Worm (Caenorhabditis elegans) whole organism, early embryonic: ENCODE results near the gene Y38H6C.4.
"Not testable (repeated sequence)": the region's sequence is repeated elsewhere in the genome, so short reads cannot be mapped to it uniquely, and the experiment has no call there.

Source experiments
- B0310.2 ChIP-seq: sonication (generic microtip); optimal IDR thresholded peaks from 2 replicates; lab custom pipeline; 2016; ENCODE audit warnings: mild to moderate bottlenecking, missing genetic modification characterization, missing compliant biosample characterization
- F13C5.2 ChIP-seq: sonication (generic microtip); optimal IDR thresholded peaks from 2 replicates; lab custom pipeline; 2017; ENCODE audit warnings: mild to moderate bottlenecking, missing genetic modification characterization, inconsistent platforms, missing compliant biosample characterization
- aly-1 ChIP-seq: sonication (generic microtip); optimal IDR thresholded peaks from 2 replicates; lab custom pipeline; 2016; ENCODE audit warnings: missing genetic modification characterization, missing compliant biosample characterization
- ama-1 ChIP-seq: fragments of 150-350 bp; optimal IDR thresholded peaks from 2 replicates; lab custom pipeline; 2014
- ceh-13 ChIP-seq: fragments of 200-800 bp; sonication (Bioruptor generic); optimal IDR thresholded peaks from 2 replicates; lab custom pipeline; 2018; ENCODE audit warnings: mild to moderate bottlenecking, missing genetic modification characterization, missing compliant biosample characterization
- ceh-36 ChIP-seq: sonication (generic microtip); optimal IDR thresholded peaks from 2 replicates; lab custom pipeline; 2016; ENCODE audit warnings: missing genetic modification characterization, inconsistent platforms, missing compliant biosample characterization
- ets-7 ChIP-seq: sonication (generic microtip); optimal IDR thresholded peaks from 2 replicates; lab custom pipeline; 2016; ENCODE audit warnings: missing genotype, missing genetic modification characterization, missing compliant biosample characterization
- flt-1 ChIP-seq: fragments of 200-800 bp; sonication (Bioruptor generic); IDR thresholded peaks from 2 replicates; pipeline ENCODE4 v1.3.6; 2022; ENCODE audit warnings: missing genetic modification characterization, missing compliant biosample characterization
- hmbx-1 ChIP-seq: sonication (generic microtip); optimal IDR thresholded peaks from 2 replicates; lab custom pipeline; 2016; ENCODE audit warnings: mild to moderate bottlenecking, missing genetic modification characterization, missing compliant biosample characterization
- hmg-4 ChIP-seq: fragments of 200-800 bp; sonication (Bioruptor generic); optimal IDR thresholded peaks from 2 replicates; lab custom pipeline; 2018; ENCODE audit warnings: mild to moderate bottlenecking, missing genetic modification characterization, missing compliant biosample characterization
- hnd-1 ChIP-seq: sonication (generic microtip); optimal IDR thresholded peaks from 2 replicates; lab custom pipeline; 2016; ENCODE audit warnings: missing genetic modification characterization, missing compliant biosample characterization
- pes-1 ChIP-seq: fragments of 200-800 bp; sonication (Bioruptor generic); IDR thresholded peaks from 2 replicates; pipeline ENCODE4 v1.3.6; 2022; ENCODE audit warnings: missing genetic modification reagents, missing genetic modification characterization, missing compliant biosample characterization
- scrt-1 ChIP-seq: fragments of 200-800 bp; sonication (Bioruptor generic); IDR thresholded peaks from 2 replicates; pipeline ENCODE4 v1.3.6; 2022; ENCODE audit warnings: missing genetic modification characterization, missing compliant biosample characterization
- sea-1 ChIP-seq: fragments of 200-800 bp; sonication (Bioruptor generic); conservative IDR thresholded peaks from 2 replicates; pipeline ENCODE4 v1.3.6; 2022; ENCODE audit warnings: missing genetic modification characterization, missing compliant biosample characterization
- tbx-11 ChIP-seq: fragments of 200-800 bp; sonication (Bioruptor generic); IDR thresholded peaks from 2 replicates; pipeline ENCODE4 v1.3.6; 2022; ENCODE audit warnings: missing genetic modification characterization, missing compliant biosample characterization
- tbx-37 ChIP-seq: fragments of 200-800 bp; sonication (Bioruptor generic); conservative IDR thresholded peaks from 2 replicates; pipeline ENCODE4 v1.3.6; 2022; ENCODE audit warnings: missing genetic modification reagents, missing genetic modification characterization, missing compliant biosample characterization
- tra-4 ChIP-seq: sonication (generic microtip); optimal IDR thresholded peaks from 2 replicates; lab custom pipeline; 2017; ENCODE audit warnings: missing genetic modification characterization, missing compliant biosample characterization

The Y38H6C.4 gene

ce11 chrV:20513661-20514060, 8.8 kb upstream of the Y38H6C.4 start, which contains the start of gene Y38H6C.8:
Gene Y38H6C.8, plus strand, starts transcription at chrV:20513961.
- TF ChIP-seq flt-1 (GFP tag; lab: Robert Waterston, UW); hmbx-1 (tag; lab: Kevin White, UChicago); ceh-13 (GFP tag; lab: Kevin White, UChicago): not testable (repeated sequence)

DNA sequence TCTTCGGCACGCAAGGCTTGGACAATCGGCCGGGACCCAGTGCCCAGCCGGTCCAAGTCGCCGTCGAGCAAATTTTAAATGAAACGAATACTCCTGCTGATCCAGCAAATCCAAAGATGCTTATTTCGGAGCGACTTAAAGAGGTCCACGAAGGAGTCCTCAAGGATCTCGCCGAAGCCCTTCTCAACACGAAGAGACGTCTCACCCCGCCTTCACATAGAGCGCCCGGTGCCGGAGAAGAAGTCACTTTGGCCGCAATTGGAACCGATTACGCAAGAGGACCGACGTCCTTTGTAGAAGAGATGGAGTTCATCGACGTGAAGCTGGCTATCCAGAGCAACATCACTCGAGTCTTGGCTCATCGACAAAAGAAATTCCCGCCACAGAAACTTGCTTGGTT, 4.5 kb upstream of the Y38H6C.4 start:
- TF ChIP-seq tra-4 (no peak), tbx-11 (GFP tag; lab: Robert Waterston, UW) (no peak), flt-1 (GFP tag; lab: Robert Waterston, UW) (no peak), F13C5.2 (no peak), sea-1 (no peak)

DNA sequence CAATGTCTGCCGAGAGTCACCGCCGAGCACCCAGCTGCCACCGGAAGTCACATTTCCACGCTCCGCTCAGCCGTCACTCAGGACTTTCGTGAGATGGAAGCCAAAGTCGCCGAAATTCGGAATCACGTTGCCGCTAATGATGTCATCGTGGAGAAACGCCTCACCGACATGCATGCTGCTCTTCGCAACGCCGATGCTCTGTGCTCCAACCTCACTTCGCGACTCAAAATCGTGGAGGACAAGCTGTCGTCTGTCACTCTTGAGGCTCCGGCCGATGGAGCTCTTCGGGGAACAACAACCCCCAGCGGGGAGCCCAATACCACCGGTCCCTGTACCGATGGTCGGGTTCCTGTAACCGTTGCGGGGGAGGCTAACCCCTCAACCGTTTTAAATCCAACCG, 1.6 kb upstream of the Y38H6C.4 start:
- TF ChIP-seq ets-7 (tag; lab: Kevin White, UChicago) (no peak), scrt-1 (GFP tag; lab: Robert Waterston, UW) (no peak), F13C5.2 (no peak), tra-4 (no peak), tbx-11 (GFP tag; lab: Robert Waterston, UW) (no peak), ama-1 (no peak), ceh-13 (GFP tag; lab: Kevin White, UChicago) (no peak), aly-1 (no peak), ceh-36 (no peak), flt-1 (GFP tag; lab: Robert Waterston, UW) (no peak), hmg-4 (GFP tag; lab: Kevin White, UChicago) (no peak), B0310.2 (tag; lab: Kevin White, UChicago) (no peak)

DNA sequence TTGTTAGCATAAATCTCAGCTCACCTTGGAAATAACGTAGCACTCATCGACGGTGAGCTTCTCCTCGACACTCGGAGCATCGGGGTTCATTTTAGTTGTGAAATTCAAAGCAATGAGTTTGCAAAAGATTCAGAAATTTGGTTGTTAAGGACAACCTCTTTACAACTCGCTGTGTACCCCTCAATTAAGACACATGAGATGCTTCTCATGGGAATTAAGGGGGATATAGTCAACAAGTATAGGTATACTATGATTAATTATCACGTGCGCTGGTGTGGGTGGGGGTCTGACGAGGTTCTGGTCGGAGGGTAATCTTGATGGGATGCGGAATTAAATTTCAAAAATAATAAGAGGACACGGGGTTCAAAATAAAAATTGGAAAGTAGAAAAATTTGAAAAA, 4.5 kb downstream of the Y38H6C.4 start, which contains the start of gene dct-14:
Gene dct-14 (minus strand): TSS at position 101 of the 400 bp plus-strand sequence.
- TF ChIP-seq tbx-37 (GFP tag; lab: Robert Waterston, UW) (no peak), B0310.2 (tag; lab: Kevin White, UChicago) (no peak), pes-1 (GFP tag; lab: Robert Waterston, UW) (no peak), flt-1 (GFP tag; lab: Robert Waterston, UW) (no peak), tbx-11 (GFP tag; lab: Robert Waterston, UW) (no peak), ceh-13 (GFP tag; lab: Kevin White, UChicago) (no peak), hnd-1 (tag; lab: Kevin White, UChicago) (no peak), ama-1 (no peak)

- TF ChIP-seq scrt-1 (GFP tag; lab: Robert Waterston, UW) (no peak), tra-4 (no peak), hmg-4 (GFP tag; lab: Kevin White, UChicago) (no peak), ceh-36 (no peak), pes-1 (GFP tag; lab: Robert Waterston, UW) (no peak), B0310.2 (tag; lab: Kevin White, UChicago) (no peak), tbx-11 (GFP tag; lab: Robert Waterston, UW) (no peak), ets-7 (tag; lab: Kevin White, UChicago) (no peak), aly-1 (no peak), hnd-1 (tag; lab: Kevin White, UChicago) (no peak), hmbx-1 (tag; lab: Kevin White, UChicago) (no peak), sea-1 (no peak), tbx-37 (GFP tag; lab: Robert Waterston, UW) (no peak), flt-1 (GFP tag; lab: Robert Waterston, UW) (no peak), ama-1 (no peak), F13C5.2 (no peak), ceh-13 (GFP tag; lab: Kevin White, UChicago) (no peak)
Measured at ce11 chrV:20499642-20500041, 5.3 kb downstream of the Y38H6C.4 start.

DNA sequence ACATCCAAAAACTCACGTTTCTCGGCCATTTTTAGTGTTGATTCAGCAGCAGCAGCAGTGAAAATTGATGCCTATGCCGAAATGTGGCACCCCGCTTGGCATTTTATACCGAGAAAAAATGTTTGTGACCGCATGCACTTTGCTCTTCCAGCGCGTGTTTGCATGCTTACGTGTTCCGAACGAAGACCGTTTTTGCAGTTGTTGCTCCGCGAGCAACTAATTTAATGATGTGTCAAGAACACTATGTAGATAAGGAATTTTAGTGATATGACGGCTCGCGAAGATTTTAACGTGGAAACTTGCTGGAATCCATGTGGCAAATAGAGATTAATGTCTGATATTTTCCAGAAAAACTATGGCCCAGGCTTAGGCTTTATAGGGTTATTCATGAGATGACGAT, 5.9 kb downstream of the Y38H6C.4 start, which contains the start of gene dct-16:
Gene dct-16 (minus strand): TSS at position 78 of the 400 bp plus-strand sequence.
- TF ChIP-seq F13C5.2, result no peak
- TF ChIP-seq hnd-1 (tag; lab: Kevin White, UChicago), result no peak
- no peak for TF ChIP-seq tra-4
- TF ChIP-seq ama-1, result no peak
- TF ChIP-seq sea-1, result no peak
- TF ChIP-seq scrt-1 (GFP tag; lab: Robert Waterston, UW), result no peak
- no peak for TF ChIP-seq ceh-13 (GFP tag; lab: Kevin White, UChicago)

DNA sequence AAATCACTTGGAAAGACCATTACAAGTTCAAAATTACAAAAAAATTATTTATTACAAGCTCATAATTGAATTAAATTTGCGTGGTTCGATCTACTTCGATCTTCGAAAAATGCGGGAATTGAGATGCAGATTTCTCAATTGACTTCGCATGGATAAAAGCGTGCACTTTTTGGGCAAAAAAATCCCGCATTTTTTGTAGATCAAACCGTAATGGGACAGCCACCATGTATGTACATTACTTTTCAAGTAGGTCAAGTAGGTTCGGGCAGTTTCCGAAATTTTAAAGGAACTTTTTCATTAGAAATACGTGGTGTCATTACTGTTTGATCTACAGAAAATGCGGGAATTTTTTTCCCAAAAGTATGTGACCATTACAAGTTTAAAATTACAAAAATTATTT, 7.4 kb downstream of the Y38H6C.4 start:
- TF ChIP-seq flt-1 (GFP tag; lab: Robert Waterston, UW) (no peak), ets-7 (tag; lab: Kevin White, UChicago) (no peak), B0310.2 (tag; lab: Kevin White, UChicago) (no peak), ceh-13 (GFP tag; lab: Kevin White, UChicago) (no peak), tbx-11 (GFP tag; lab: Robert Waterston, UW) (no peak), ceh-36 (no peak), sea-1 (no peak), hmbx-1 (tag; lab: Kevin White, UChicago) (no peak), pes-1 (GFP tag; lab: Robert Waterston, UW) (no peak), ama-1 (no peak), hmg-4 (GFP tag; lab: Kevin White, UChicago) (no peak), aly-1 (no peak), hnd-1 (tag; lab: Kevin White, UChicago) (no peak), tra-4 (no peak), F13C5.2 (no peak), tbx-37 (GFP tag; lab: Robert Waterston, UW) (no peak), scrt-1 (GFP tag; lab: Robert Waterston, UW) (no peak)
